Fruit fly (Drosophila melanogaster) whole organism, prepupa: ENCODE data around the gene CG4301.

Experiments used
- Blimp-1 ChIP-seq: fragments of 200-800 bp; sonication (Bioruptor generic); optimal IDR thresholded peaks from 3 replicates; lab custom pipeline; 2017; ENCODE audit warnings: missing biosample characterization, missing genetic modification characterization, mild to moderate bottlenecking, moderate library complexity, missing genetic modification reagents
- CG10669 ChIP-seq: fragments of 200-800 bp; sonication (Bioruptor generic); optimal IDR thresholded peaks from 3 replicates; lab custom pipeline; 2018; ENCODE audit warnings: missing biosample characterization, mild to moderate bottlenecking, missing genetic modification characterization, moderate library complexity
- CG11294 ChIP-seq: fragments of 200-800 bp; sonication (Bioruptor generic); IDR thresholded peaks from 2 replicates; pipeline ENCODE4 v1.3.6; 2022; ENCODE audit warnings: missing biosample characterization, missing genetic modification characterization
- CG11762 ChIP-seq: fragments of 200-800 bp; sonication (Bioruptor generic); optimal IDR thresholded peaks from 3 replicates; lab custom pipeline; 2016; ENCODE audit warnings: missing biosample characterization, missing genetic modification characterization; ENCODE audit not compliant: insufficient read depth
- CG11902 ChIP-seq: fragments of 200-800 bp; sonication (Bioruptor generic); optimal IDR thresholded peaks from 3 replicates; lab custom pipeline; 2016; ENCODE audit warnings: missing biosample characterization, missing genetic modification characterization
- CG15336 ChIP-seq: fragments of 200-800 bp; sonication (Bioruptor generic); IDR thresholded peaks from 2 replicates; pipeline ENCODE4 v1.3.6; 2022; ENCODE audit warnings: missing biosample characterization, missing genetic modification characterization
- CG1621 ChIP-seq: fragments of 200-800 bp; sonication (Bioruptor generic); optimal IDR thresholded peaks from 3 replicates; lab custom pipeline; 2018; ENCODE audit warnings: missing biosample characterization, mild to moderate bottlenecking, missing genetic modification characterization
- CG16779 ChIP-seq: fragments of 200-800 bp; sonication (Bioruptor generic); optimal IDR thresholded peaks from 3 replicates; lab custom pipeline; 2017; ENCODE audit warnings: missing biosample characterization, mild to moderate bottlenecking, missing genetic modification characterization
- CG3032 ChIP-seq: fragments of 200-800 bp; optimal IDR thresholded peaks from 2 replicates; lab custom pipeline; 2019; ENCODE audit warnings: missing biosample characterization, mild to moderate bottlenecking, missing genetic modification characterization, moderate library complexity
- CG31627 ChIP-seq: fragments of 200-800 bp; sonication (Bioruptor generic); optimal IDR thresholded peaks from 3 replicates; lab custom pipeline; 2016; ENCODE audit warnings: missing biosample characterization, missing genetic modification characterization
- CG32006 ChIP-seq: fragments of 200-800 bp; sonication (Bioruptor generic); optimal IDR thresholded peaks from 3 replicates; lab custom pipeline; 2017; ENCODE audit warnings: missing biosample characterization, mild to moderate bottlenecking, missing genetic modification characterization
- CG4318 ChIP-seq: fragments of 200-800 bp; sonication (Bioruptor generic); optimal IDR thresholded peaks from 3 replicates; lab custom pipeline; 2017; ENCODE audit warnings: missing biosample characterization, mild to moderate bottlenecking, missing genetic modification characterization
- CG6163 ChIP-seq: fragments of 200-800 bp; sonication (Bioruptor generic); IDR thresholded peaks from 3 replicates; pipeline ENCODE4 v1.3.6; 2022; ENCODE audit warnings: missing biosample characterization, missing genetic modification characterization
- CG6276 ChIP-seq: fragments of 200-800 bp; sonication (Bioruptor generic); optimal IDR thresholded peaks from 2 replicates; lab custom pipeline; 2017; ENCODE audit warnings: missing biosample characterization, mild to moderate bottlenecking, missing genetic modification characterization
- CG6792 ChIP-seq: fragments of 200-800 bp; sonication (Bioruptor generic); optimal IDR thresholded peaks from 3 replicates; lab custom pipeline; 2016; ENCODE audit warnings: missing biosample characterization, missing genetic modification characterization
- CG6808 ChIP-seq: fragments of 200-800 bp; sonication (Bioruptor generic); optimal IDR thresholded peaks from 3 replicates; lab custom pipeline; 2017; ENCODE audit warnings: missing biosample characterization, missing genetic modification characterization, mild to moderate bottlenecking, moderate library complexity, missing genetic modification reagents
- CG6854 ChIP-seq: fragments of 200-800 bp; sonication (Bioruptor generic); optimal IDR thresholded peaks from 2 replicates; lab custom pipeline; 2017; ENCODE audit warnings: missing biosample characterization, mild to moderate bottlenecking, missing genetic modification characterization
- CG7368 ChIP-seq: fragments of 200-800 bp; sonication (Bioruptor generic); optimal IDR thresholded peaks from 3 replicates; lab custom pipeline; 2016; ENCODE audit warnings: missing biosample characterization, missing genetic modification characterization
- CG8119 ChIP-seq: fragments of 200-800 bp; sonication (Bioruptor generic); IDR thresholded peaks from 3 replicates; pipeline ENCODE4 v1.3.6; 2022; ENCODE audit warnings: missing biosample characterization, missing genetic modification characterization
- CG8319 ChIP-seq: fragments of 200-800 bp; sonication (Bioruptor generic); optimal IDR thresholded peaks from 3 replicates; lab custom pipeline; 2016; ENCODE audit warnings: missing biosample characterization, missing genetic modification characterization
- CG9139 ChIP-seq: fragments of 200-800 bp; sonication (Bioruptor generic); optimal IDR thresholded peaks from 3 replicates; lab custom pipeline; 2017; ENCODE audit warnings: missing biosample characterization, mild to moderate bottlenecking, missing genetic modification characterization
- Eip75B ChIP-seq: fragments of 200-800 bp; sonication (Bioruptor generic); optimal IDR thresholded peaks from 3 replicates; lab custom pipeline; 2016; ENCODE audit warnings: missing biosample characterization, missing genetic modification characterization
- Eip78C ChIP-seq: fragments of 200-800 bp; sonication (Bioruptor generic); peaks from one replicate; lab custom pipeline; 2016; ENCODE audit warnings: missing biosample characterization, missing genetic modification characterization
- Eip93F ChIP-seq: fragments of 200-800 bp; sonication (Bioruptor generic); optimal IDR thresholded peaks from 2 replicates; lab custom pipeline; 2016; ENCODE audit warnings: missing biosample characterization, mild to moderate bottlenecking, missing genetic modification characterization
- Ets21C ChIP-seq: fragments of 200-800 bp; sonication (Bioruptor generic); optimal IDR thresholded peaks from 3 replicates; lab custom pipeline; 2016; ENCODE audit warnings: missing biosample characterization, missing genetic modification characterization
- Gug ChIP-seq: fragments of 200-800 bp; sonication (Bioruptor generic); IDR thresholded peaks from 2 replicates; pipeline ENCODE4 v1.3.6; 2022; ENCODE audit warnings: missing biosample characterization, missing genetic modification characterization
- Hr38 ChIP-seq: sonication (Bioruptor generic); optimal IDR thresholded peaks from 2 replicates; lab custom pipeline; 2016; ENCODE audit warnings: missing biosample characterization, missing genetic modification characterization
- Hr4 ChIP-seq: fragments of 200-800 bp; sonication (Bioruptor generic); optimal IDR thresholded peaks from 3 replicates; lab custom pipeline; 2016; ENCODE audit warnings: missing biosample characterization, missing genetic modification characterization
- Lpt ChIP-seq: fragments of 200-800 bp; sonication (Bioruptor generic); optimal IDR thresholded peaks from 3 replicates; lab custom pipeline; 2016; ENCODE audit warnings: missing biosample characterization, missing genetic modification characterization
- Met ChIP-seq: fragments of 200-800 bp; sonication (Bioruptor generic); optimal IDR thresholded peaks from 3 replicates; lab custom pipeline; 2016; ENCODE audit warnings: missing biosample characterization, missing genetic modification characterization
- OdsH ChIP-seq: fragments of 200-800 bp; sonication (Bioruptor generic); optimal IDR thresholded peaks from 3 replicates; lab custom pipeline; 2016; ENCODE audit warnings: missing biosample characterization, missing genetic modification characterization
- Smox ChIP-seq: fragments of 200-800 bp; sonication (Bioruptor generic); optimal IDR thresholded peaks from 3 replicates; lab custom pipeline; 2016; ENCODE audit warnings: missing biosample characterization, missing genetic modification characterization
- Sox102F ChIP-seq: fragments of 200-800 bp; sonication (Bioruptor generic); optimal IDR thresholded peaks from 2 replicates; lab custom pipeline; 2016; ENCODE audit warnings: missing biosample characterization, mild to moderate bottlenecking, missing genetic modification characterization
- Sox14 ChIP-seq: fragments of 200-800 bp; sonication (Bioruptor generic); optimal IDR thresholded peaks from 3 replicates; lab custom pipeline; 2016; ENCODE audit warnings: missing biosample characterization, missing genetic modification characterization
- Sox15 ChIP-seq: fragments of 200-800 bp; sonication (Bioruptor generic); optimal IDR thresholded peaks from 3 replicates; lab custom pipeline; 2016; ENCODE audit warnings: missing biosample characterization, missing genetic modification characterization
- achi ChIP-seq: fragments of 200-800 bp; sonication (Bioruptor generic); optimal IDR thresholded peaks from 3 replicates; lab custom pipeline; 2016; ENCODE audit warnings: missing biosample characterization, missing genetic modification characterization
- acj6 ChIP-seq: fragments of 200-800 bp; sonication (Bioruptor generic); optimal IDR thresholded peaks from 3 replicates; lab custom pipeline; 2016; ENCODE audit warnings: missing biosample characterization, missing genetic modification characterization
- cyc ChIP-seq: fragments of 200-800 bp; sonication (Bioruptor generic); optimal IDR thresholded peaks from 3 replicates; lab custom pipeline; 2016; ENCODE audit warnings: missing biosample characterization, missing genetic modification characterization
- dac ChIP-seq: fragments of 200-800 bp; sonication (Bioruptor generic); optimal IDR thresholded peaks from 2 replicates; lab custom pipeline; 2017; ENCODE audit warnings: missing biosample characterization, mild to moderate bottlenecking, missing genetic modification characterization
- dsx ChIP-seq: fragments of 200-800 bp; optimal IDR thresholded peaks from 3 replicates; lab custom pipeline; 2019; ENCODE audit warnings: missing biosample characterization, mild to moderate bottlenecking, missing genetic modification characterization, moderate library complexity; ENCODE audit not compliant: poor library complexity, severe bottlenecking
- eg ChIP-seq: fragments of 200-800 bp; sonication (Bioruptor generic); IDR thresholded peaks from 3 replicates; pipeline ENCODE4 v1.3.6; 2022; ENCODE audit warnings: missing biosample characterization, missing genetic modification characterization
- esn ChIP-seq: fragments of 200-800 bp; sonication (Bioruptor generic); optimal IDR thresholded peaks from 2 replicates; lab custom pipeline; 2016; ENCODE audit warnings: missing biosample characterization, mild to moderate bottlenecking, missing genetic modification characterization, moderate library complexity
- fd59A ChIP-seq: fragments of 200-800 bp; sonication (Bioruptor generic); optimal IDR thresholded peaks from 2 replicates; lab custom pipeline; 2017; ENCODE audit warnings: missing biosample characterization, mild to moderate bottlenecking, missing genetic modification characterization, missing genetic modification reagents
- fd85E ChIP-seq: fragments of 200-800 bp; sonication (Bioruptor generic); optimal IDR thresholded peaks from 3 replicates; lab custom pipeline; 2016; ENCODE audit warnings: missing biosample characterization, missing genetic modification characterization
- fkh ChIP-seq: fragments of 200-800 bp; sonication (Bioruptor generic); optimal IDR thresholded peaks from 3 replicates; lab custom pipeline; 2017; ENCODE audit warnings: missing biosample characterization, mild to moderate bottlenecking, missing genetic modification characterization, moderate library complexity
- lz ChIP-seq: fragments of 200-800 bp; sonication (Bioruptor generic); optimal IDR thresholded peaks from 3 replicates; lab custom pipeline; 2016; ENCODE audit warnings: missing biosample characterization, missing genetic modification characterization
- net ChIP-seq: fragments of 200-800 bp; sonication (Bioruptor generic); optimal IDR thresholded peaks from 3 replicates; lab custom pipeline; 2016; ENCODE audit warnings: missing biosample characterization, missing genetic modification characterization
- pdm3 ChIP-seq: fragments of 200-800 bp; sonication (Bioruptor generic); optimal IDR thresholded peaks from 3 replicates; lab custom pipeline; 2016; ENCODE audit warnings: missing biosample characterization, missing genetic modification characterization
- salr ChIP-seq, 2 experiments: fragments of 200-800 bp; sonication (Bioruptor generic); optimal IDR thresholded peaks; 3 replicates each; lab custom pipeline; 2016 to 2018; ENCODE audit warnings: missing biosample characterization in 2 of 2, missing genetic modification characterization in 2 of 2, mild to moderate bottlenecking in 1 of 2
- spab ChIP-seq: fragments of 200-800 bp; sonication (Bioruptor generic); optimal IDR thresholded peaks from 2 replicates; lab custom pipeline; 2017; ENCODE audit warnings: missing biosample characterization, mild to moderate bottlenecking, missing genetic modification characterization, missing genetic modification reagents
- ss ChIP-seq, 2 experiments: fragments of 200-800 bp; sonication (Bioruptor generic); optimal IDR thresholded peaks; 2 replicates in 1 of 2; 3 replicates in 1 of 2; lab custom pipeline; 2017 to 2018; ENCODE audit warnings: mild to moderate bottlenecking in 2 of 2, missing biosample characterization in 2 of 2, missing genetic modification characterization in 2 of 2, moderate library complexity in 1 of 2
- svp ChIP-seq: fragments of 200-800 bp; sonication (Bioruptor generic); peaks from one replicate; lab custom pipeline; 2016; ENCODE audit warnings: missing biosample characterization, missing genetic modification characterization
- topi ChIP-seq: fragments of 200-800 bp; sonication (Bioruptor generic); optimal IDR thresholded peaks from 3 replicates; lab custom pipeline; 2016; ENCODE audit warnings: missing biosample characterization, missing genetic modification characterization

CG4301 gene

DNA sequence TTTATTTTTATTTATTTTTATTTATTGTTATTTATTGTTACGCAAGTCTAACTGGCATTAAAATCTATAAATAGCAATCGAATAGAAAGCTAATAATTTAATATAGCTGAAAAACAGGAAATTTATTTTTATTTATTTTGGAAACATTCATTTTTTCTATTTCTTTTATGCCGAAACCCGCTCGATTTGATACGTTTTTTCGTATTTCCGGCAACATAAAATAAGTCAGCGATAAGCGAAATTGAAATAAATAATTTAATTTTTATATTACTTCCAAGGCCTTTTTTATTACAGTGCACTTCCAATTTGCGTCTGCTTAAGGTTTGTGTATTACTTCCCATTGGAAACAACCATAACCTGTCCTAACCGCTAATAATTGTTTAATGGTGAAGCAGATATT lies 33.4 kb upstream of the CG4301 start:
- TF ChIP-seq Eip93F (GFP tag; lab: Kevin White, UChicago), result no peak
- TF ChIP-seq CG31627 (GFP tag; lab: Kevin White, UChicago), result no peak
- no peak for TF ChIP-seq CG11902
- no peak for TF ChIP-seq CG10669 (GFP tag; lab: Kevin White, UChicago)
- TF ChIP-seq fkh (GFP tag; lab: Kevin White, UChicago), result no peak
- TF ChIP-seq CG32006 (GFP tag; lab: Kevin White, UChicago), result no peak
- TF ChIP-seq Gug (GFP tag; lab: Robert Waterston, UW), result no peak
- TF ChIP-seq Ets21C (GFP tag; lab: Kevin White, UChicago), result no peak
- peak; percentile 46 for TF ChIP-seq Hr4 (GFP tag; lab: Kevin White, UChicago)
- no peak for TF ChIP-seq achi (GFP tag; lab: Kevin White, UChicago)
- TF ChIP-seq CG11762 (GFP tag; lab: Kevin White, UChicago), result no peak
- no peak for TF ChIP-seq dac
- TF ChIP-seq CG6276 (GFP tag; lab: Kevin White, UChicago), result no peak
- no peak for TF ChIP-seq Lpt
- TF ChIP-seq CG4318, result peak; percentile 34
- no peak for TF ChIP-seq CG7368
- no peak for TF ChIP-seq CG11294
- TF ChIP-seq spab (GFP tag; lab: Kevin White, UChicago), result no peak
- no peak for TF ChIP-seq CG16779 (tag; lab: Kevin White, UChicago)
- peak; percentile 0 for TF ChIP-seq lz (GFP tag; lab: Kevin White, UChicago)
- TF ChIP-seq svp (GFP tag; lab: Kevin White, UChicago), result no peak
- TF ChIP-seq fd59A, result no peak
- no peak for TF ChIP-seq CG15336 (GFP tag; lab: Robert Waterston, UW)
- no peak for TF ChIP-seq OdsH (GFP tag; lab: Kevin White, UChicago)
- TF ChIP-seq pdm3 (GFP tag; lab: Kevin White, UChicago), result no peak
- peak; percentile 27 for TF ChIP-seq CG3032 (tag; lab: Kevin White, UChicago)
- no peak for TF ChIP-seq ss (GFP tag; optimal IDR thresholded peaks at IDR 0.05; lab: Kevin White, UChicago)
- TF ChIP-seq dsx (GFP tag; lab: Kevin White, UChicago), result no peak
- peak; percentile 85 for TF ChIP-seq Eip78C (GFP tag; lab: Kevin White, UChicago)
- no peak for TF ChIP-seq Smox (GFP tag; lab: Kevin White, UChicago)
- peak; percentile 39 for TF ChIP-seq acj6 (GFP tag; lab: Kevin White, UChicago)
- TF ChIP-seq CG8119 (GFP tag; lab: Robert Waterston, UW), result no peak; the same call in 2 of the 3 replicates
- no peak for TF ChIP-seq CG8319 (GFP tag; lab: Kevin White, UChicago)
- TF ChIP-seq CG6854 (GFP tag; lab: Kevin White, UChicago), result no peak
- no peak for TF ChIP-seq Eip75B (GFP tag; lab: Kevin White, UChicago)
- no peak for TF ChIP-seq eg (GFP tag; lab: Robert Waterston, UW)
- no peak for TF ChIP-seq CG6808
- peak; percentile 54 for TF ChIP-seq Sox102F (GFP tag; lab: Kevin White, UChicago)
- TF ChIP-seq esn (GFP tag; lab: Kevin White, UChicago), result peak; percentile 29
- peak; percentile 23 for TF ChIP-seq Sox14
- no peak for TF ChIP-seq fd85E (GFP tag; lab: Kevin White, UChicago)
- TF ChIP-seq Sox15 (GFP tag; lab: Kevin White, UChicago), result no peak
- peak; percentile 53 for TF ChIP-seq topi
- TF ChIP-seq cyc, result peak; percentile 5
- no peak for TF ChIP-seq Blimp-1 (GFP tag; lab: Kevin White, UChicago)
- peak; percentile 51 for TF ChIP-seq Met (GFP tag; lab: Kevin White, UChicago)
- no peak for TF ChIP-seq CG6163 (GFP tag; lab: Robert Waterston, UW)
- TF ChIP-seq CG1621, result no peak
- TF ChIP-seq CG6792 (GFP tag; lab: Kevin White, UChicago), result no peak
- TF ChIP-seq Hr38, result no peak
- no peak for TF ChIP-seq CG9139 (GFP tag; lab: Kevin White, UChicago)
- TF ChIP-seq net (GFP tag; lab: Kevin White, UChicago), result no peak
- no peak for TF ChIP-seq salr (GFP tag; optimal IDR thresholded peaks at IDR 0.05; lab: Kevin White, UChicago)
